Worm (Caenorhabditis elegans) whole organism, L2 larva: ENCODE results near the gene vps-36.

Experiments
- C34F6.9 ChIP-seq: fragments of 150-350 bp; optimal IDR thresholded peaks from 2 replicates; lab custom pipeline; 2014; ENCODE audit warnings: missing biosample characterization, missing genetic modification characterization
- R02D3.7 ChIP-seq: fragments of 150-350 bp; optimal IDR thresholded peaks from 2 replicates; lab custom pipeline; 2014; ENCODE audit warnings: missing biosample characterization, missing genetic modification characterization
- ama-1 ChIP-seq: fragments of 150-350 bp; optimal IDR thresholded peaks from 2 replicates; lab custom pipeline; 2018; ENCODE audit warnings: inconsistent platforms
- crh-2 ChIP-seq: sonication (generic microtip); optimal IDR thresholded peaks from 2 replicates; lab custom pipeline; 2017; ENCODE audit warnings: missing biosample characterization, missing genetic modification characterization
- egl-27 ChIP-seq: sonication (generic microtip); optimal IDR thresholded peaks from 3 replicates; lab custom pipeline; 2017; ENCODE audit warnings: missing biosample characterization, missing genetic modification reagents, missing genetic modification characterization
- lin-11 ChIP-seq: fragments of 150-350 bp; sonication (generic microtip); optimal IDR thresholded peaks from 2 replicates; lab custom pipeline; 2014; ENCODE audit warnings: missing biosample characterization, missing genetic modification characterization, inconsistent platforms, mixed read lengths
- lin-13 ChIP-seq: fragments of 150-350 bp; optimal IDR thresholded peaks from 2 replicates; lab custom pipeline; 2014; ENCODE audit warnings: missing biosample characterization, missing genetic modification reagents, missing genetic modification characterization
- mab-5 ChIP-seq: fragments of 150-350 bp; optimal IDR thresholded peaks from 2 replicates; lab custom pipeline; 2014; ENCODE audit warnings: missing biosample characterization, missing genetic modification characterization
- nhr-12 ChIP-seq: fragments of 150-350 bp; optimal IDR thresholded peaks from 2 replicates; lab custom pipeline; 2014; ENCODE audit warnings: missing biosample characterization, missing genetic modification characterization
- nhr-23 ChIP-seq: fragments of 150-350 bp; optimal IDR thresholded peaks from 2 replicates; lab custom pipeline; 2014; ENCODE audit warnings: missing biosample characterization, missing genetic modification reagents, missing genetic modification characterization
- nhr-237 ChIP-seq: fragments of 150-350 bp; optimal IDR thresholded peaks from 2 replicates; lab custom pipeline; 2014; ENCODE audit warnings: missing biosample characterization, missing genetic modification characterization
- nhr-77 ChIP-seq: fragments of 150-350 bp; optimal IDR thresholded peaks from 2 replicates; lab custom pipeline; 2014; ENCODE audit warnings: missing biosample characterization, missing genetic modification characterization
- ztf-11 ChIP-seq: sonication (generic microtip); optimal IDR thresholded peaks from 2 replicates; lab custom pipeline; 2017; ENCODE audit warnings: missing biosample characterization, missing genetic modification characterization

DNA sequence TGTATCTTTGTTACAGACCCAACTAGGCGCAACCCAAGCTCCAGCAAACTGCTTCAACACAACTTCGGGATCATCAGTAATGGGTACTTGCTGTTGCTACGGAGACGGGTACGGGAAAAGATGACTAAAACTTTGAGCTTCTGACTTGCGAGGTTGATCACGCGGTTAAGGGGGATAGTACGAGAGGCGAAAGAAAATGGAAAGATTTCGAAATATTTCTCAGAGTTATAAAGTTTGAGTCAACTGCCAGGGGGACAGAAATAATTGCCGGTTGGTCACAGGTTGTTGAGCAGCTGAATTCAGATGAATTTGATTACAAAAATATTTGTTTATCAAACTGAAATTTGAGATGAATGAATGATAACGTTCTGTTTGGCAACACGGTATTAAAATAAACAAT lies 34.8 kb downstream of the vps-36 start:
- TF ChIP-seq lin-11 (tag; lab: Kevin White, UChicago) (peak; percentile 35), ama-1 (lab: Kevin White, UChicago) (no peak), nhr-23 (tag; lab: Kevin White, UChicago) (no peak), ztf-11 (tag; lab: Kevin White, UChicago) (no peak), nhr-12 (tag; lab: Kevin White, UChicago) (no peak), egl-27 (tag; lab: Kevin White, UChicago) (no peak), lin-13 (no peak), crh-2 (tag; lab: Kevin White, UChicago) (no peak), nhr-77 (tag; lab: Kevin White, UChicago) (no peak), R02D3.7 (tag; lab: Kevin White, UChicago) (no peak), C34F6.9 (tag; lab: Kevin White, UChicago) (no peak), mab-5 (no peak), nhr-237 (tag; lab: Kevin White, UChicago) (no peak)
